Fruit fly (Drosophila melanogaster) whole organism, prepupa: Measurements from ENCODE around the gene CG14968.

Experiments used
- Blimp-1 ChIP-seq: fragments of 200-800 bp; sonication (Bioruptor generic); optimal IDR thresholded peaks from 3 replicates; lab custom pipeline; 2017; ENCODE audit warnings: missing biosample characterization, missing genetic modification characterization, mild to moderate bottlenecking, moderate library complexity, missing genetic modification reagents
- CG10631 ChIP-seq: fragments of 200-800 bp; sonication (Bioruptor generic); optimal IDR thresholded peaks from 2 replicates; lab custom pipeline; 2016; ENCODE audit warnings: missing biosample characterization, missing genetic modification characterization
- CG10669 ChIP-seq: fragments of 200-800 bp; sonication (Bioruptor generic); optimal IDR thresholded peaks from 3 replicates; lab custom pipeline; 2018; ENCODE audit warnings: missing biosample characterization, mild to moderate bottlenecking, missing genetic modification characterization, moderate library complexity
- CG11294 ChIP-seq: fragments of 200-800 bp; sonication (Bioruptor generic); IDR thresholded peaks from 2 replicates; pipeline ENCODE4 v1.3.6; 2022; ENCODE audit warnings: missing biosample characterization, missing genetic modification characterization
- CG11762 ChIP-seq: fragments of 200-800 bp; sonication (Bioruptor generic); optimal IDR thresholded peaks from 3 replicates; lab custom pipeline; 2016; ENCODE audit warnings: missing biosample characterization, missing genetic modification characterization; ENCODE audit not compliant: insufficient read depth
- CG15336 ChIP-seq: fragments of 200-800 bp; sonication (Bioruptor generic); IDR thresholded peaks from 2 replicates; pipeline ENCODE4 v1.3.6; 2022; ENCODE audit warnings: missing biosample characterization, missing genetic modification characterization
- CG31627 ChIP-seq: fragments of 200-800 bp; sonication (Bioruptor generic); optimal IDR thresholded peaks from 3 replicates; lab custom pipeline; 2016; ENCODE audit warnings: missing biosample characterization, missing genetic modification characterization
- CG32006 ChIP-seq: fragments of 200-800 bp; sonication (Bioruptor generic); optimal IDR thresholded peaks from 3 replicates; lab custom pipeline; 2017; ENCODE audit warnings: missing biosample characterization, mild to moderate bottlenecking, missing genetic modification characterization
- CG3919 ChIP-seq: fragments of 200-800 bp; sonication (Bioruptor generic); optimal IDR thresholded peaks from 3 replicates; lab custom pipeline; 2016; ENCODE audit warnings: missing biosample characterization, missing genetic modification characterization
- CG4318 ChIP-seq: fragments of 200-800 bp; sonication (Bioruptor generic); optimal IDR thresholded peaks from 3 replicates; lab custom pipeline; 2017; ENCODE audit warnings: missing biosample characterization, mild to moderate bottlenecking, missing genetic modification characterization
- CG6276 ChIP-seq: fragments of 200-800 bp; sonication (Bioruptor generic); optimal IDR thresholded peaks from 2 replicates; lab custom pipeline; 2017; ENCODE audit warnings: missing biosample characterization, mild to moderate bottlenecking, missing genetic modification characterization
- CG6792 ChIP-seq: fragments of 200-800 bp; sonication (Bioruptor generic); optimal IDR thresholded peaks from 3 replicates; lab custom pipeline; 2016; ENCODE audit warnings: missing biosample characterization, missing genetic modification characterization
- CG6808 ChIP-seq: fragments of 200-800 bp; sonication (Bioruptor generic); optimal IDR thresholded peaks from 3 replicates; lab custom pipeline; 2017; ENCODE audit warnings: missing biosample characterization, missing genetic modification characterization, mild to moderate bottlenecking, moderate library complexity, missing genetic modification reagents
- CG6854 ChIP-seq: fragments of 200-800 bp; sonication (Bioruptor generic); optimal IDR thresholded peaks from 2 replicates; lab custom pipeline; 2017; ENCODE audit warnings: missing biosample characterization, mild to moderate bottlenecking, missing genetic modification characterization
- CG7368 ChIP-seq: fragments of 200-800 bp; sonication (Bioruptor generic); optimal IDR thresholded peaks from 3 replicates; lab custom pipeline; 2016; ENCODE audit warnings: missing biosample characterization, missing genetic modification characterization
- CG8119 ChIP-seq: fragments of 200-800 bp; sonication (Bioruptor generic); IDR thresholded peaks from 3 replicates; pipeline ENCODE4 v1.3.6; 2022; ENCODE audit warnings: missing biosample characterization, missing genetic modification characterization
- CG8319 ChIP-seq: fragments of 200-800 bp; sonication (Bioruptor generic); optimal IDR thresholded peaks from 3 replicates; lab custom pipeline; 2016; ENCODE audit warnings: missing biosample characterization, missing genetic modification characterization
- CG8632 ChIP-seq: fragments of 200-800 bp; sonication (Bioruptor generic); optimal IDR thresholded peaks from 3 replicates; lab custom pipeline; 2016; ENCODE audit warnings: missing biosample characterization, missing genetic modification characterization
- CG9139 ChIP-seq: fragments of 200-800 bp; sonication (Bioruptor generic); optimal IDR thresholded peaks from 3 replicates; lab custom pipeline; 2017; ENCODE audit warnings: missing biosample characterization, mild to moderate bottlenecking, missing genetic modification characterization
- Eip75B ChIP-seq: fragments of 200-800 bp; sonication (Bioruptor generic); optimal IDR thresholded peaks from 3 replicates; lab custom pipeline; 2016; ENCODE audit warnings: missing biosample characterization, missing genetic modification characterization
- Eip78C ChIP-seq: fragments of 200-800 bp; sonication (Bioruptor generic); peaks from one replicate; lab custom pipeline; 2016; ENCODE audit warnings: missing biosample characterization, missing genetic modification characterization
- Eip93F ChIP-seq: fragments of 200-800 bp; sonication (Bioruptor generic); optimal IDR thresholded peaks from 2 replicates; lab custom pipeline; 2016; ENCODE audit warnings: missing biosample characterization, mild to moderate bottlenecking, missing genetic modification characterization
- Ets21C ChIP-seq: fragments of 200-800 bp; sonication (Bioruptor generic); optimal IDR thresholded peaks from 3 replicates; lab custom pipeline; 2016; ENCODE audit warnings: missing biosample characterization, missing genetic modification characterization
- Hr38 ChIP-seq: sonication (Bioruptor generic); optimal IDR thresholded peaks from 2 replicates; lab custom pipeline; 2016; ENCODE audit warnings: missing biosample characterization, missing genetic modification characterization
- Hr39 ChIP-seq: fragments of 200-800 bp; sonication (Bioruptor generic); optimal IDR thresholded peaks from 2 replicates; lab custom pipeline; 2016; ENCODE audit warnings: missing biosample characterization, missing genetic modification characterization
- Lpt ChIP-seq: fragments of 200-800 bp; sonication (Bioruptor generic); optimal IDR thresholded peaks from 3 replicates; lab custom pipeline; 2016; ENCODE audit warnings: missing biosample characterization, missing genetic modification characterization
- Met ChIP-seq: fragments of 200-800 bp; sonication (Bioruptor generic); optimal IDR thresholded peaks from 3 replicates; lab custom pipeline; 2016; ENCODE audit warnings: missing biosample characterization, missing genetic modification characterization
- OdsH ChIP-seq: fragments of 200-800 bp; sonication (Bioruptor generic); optimal IDR thresholded peaks from 3 replicates; lab custom pipeline; 2016; ENCODE audit warnings: missing biosample characterization, missing genetic modification characterization
- Smox ChIP-seq: fragments of 200-800 bp; sonication (Bioruptor generic); optimal IDR thresholded peaks from 3 replicates; lab custom pipeline; 2016; ENCODE audit warnings: missing biosample characterization, missing genetic modification characterization
- Sox102F ChIP-seq: fragments of 200-800 bp; sonication (Bioruptor generic); optimal IDR thresholded peaks from 2 replicates; lab custom pipeline; 2016; ENCODE audit warnings: missing biosample characterization, mild to moderate bottlenecking, missing genetic modification characterization
- Sox15 ChIP-seq: fragments of 200-800 bp; sonication (Bioruptor generic); optimal IDR thresholded peaks from 3 replicates; lab custom pipeline; 2016; ENCODE audit warnings: missing biosample characterization, missing genetic modification characterization
- achi ChIP-seq: fragments of 200-800 bp; sonication (Bioruptor generic); optimal IDR thresholded peaks from 3 replicates; lab custom pipeline; 2016; ENCODE audit warnings: missing biosample characterization, missing genetic modification characterization
- acj6 ChIP-seq: fragments of 200-800 bp; sonication (Bioruptor generic); optimal IDR thresholded peaks from 3 replicates; lab custom pipeline; 2016; ENCODE audit warnings: missing biosample characterization, missing genetic modification characterization
- cyc ChIP-seq: fragments of 200-800 bp; sonication (Bioruptor generic); optimal IDR thresholded peaks from 3 replicates; lab custom pipeline; 2016; ENCODE audit warnings: missing biosample characterization, missing genetic modification characterization
- dac ChIP-seq: fragments of 200-800 bp; sonication (Bioruptor generic); optimal IDR thresholded peaks from 2 replicates; lab custom pipeline; 2017; ENCODE audit warnings: missing biosample characterization, mild to moderate bottlenecking, missing genetic modification characterization
- dsx ChIP-seq: fragments of 200-800 bp; optimal IDR thresholded peaks from 3 replicates; lab custom pipeline; 2019; ENCODE audit warnings: missing biosample characterization, mild to moderate bottlenecking, missing genetic modification characterization, moderate library complexity; ENCODE audit not compliant: poor library complexity, severe bottlenecking
- eg ChIP-seq: fragments of 200-800 bp; sonication (Bioruptor generic); IDR thresholded peaks from 3 replicates; pipeline ENCODE4 v1.3.6; 2022; ENCODE audit warnings: missing biosample characterization, missing genetic modification characterization
- fd85E ChIP-seq: fragments of 200-800 bp; sonication (Bioruptor generic); optimal IDR thresholded peaks from 3 replicates; lab custom pipeline; 2016; ENCODE audit warnings: missing biosample characterization, missing genetic modification characterization
- fkh ChIP-seq: fragments of 200-800 bp; sonication (Bioruptor generic); optimal IDR thresholded peaks from 3 replicates; lab custom pipeline; 2017; ENCODE audit warnings: missing biosample characterization, mild to moderate bottlenecking, missing genetic modification characterization, moderate library complexity
- lz ChIP-seq: fragments of 200-800 bp; sonication (Bioruptor generic); optimal IDR thresholded peaks from 3 replicates; lab custom pipeline; 2016; ENCODE audit warnings: missing biosample characterization, missing genetic modification characterization
- net ChIP-seq: fragments of 200-800 bp; sonication (Bioruptor generic); optimal IDR thresholded peaks from 3 replicates; lab custom pipeline; 2016; ENCODE audit warnings: missing biosample characterization, missing genetic modification characterization
- pdm3 ChIP-seq: fragments of 200-800 bp; sonication (Bioruptor generic); optimal IDR thresholded peaks from 3 replicates; lab custom pipeline; 2016; ENCODE audit warnings: missing biosample characterization, missing genetic modification characterization
- spab ChIP-seq: fragments of 200-800 bp; sonication (Bioruptor generic); optimal IDR thresholded peaks from 2 replicates; lab custom pipeline; 2017; ENCODE audit warnings: missing biosample characterization, mild to moderate bottlenecking, missing genetic modification characterization, missing genetic modification reagents
- ss ChIP-seq, 2 experiments: fragments of 200-800 bp; sonication (Bioruptor generic); optimal IDR thresholded peaks; 2 replicates in 1 of 2; 3 replicates in 1 of 2; lab custom pipeline; 2017 to 2018; ENCODE audit warnings: mild to moderate bottlenecking in 2 of 2, missing biosample characterization in 2 of 2, missing genetic modification characterization in 2 of 2, moderate library complexity in 1 of 2
- svp ChIP-seq: fragments of 200-800 bp; sonication (Bioruptor generic); peaks from one replicate; lab custom pipeline; 2016; ENCODE audit warnings: missing biosample characterization, missing genetic modification characterization
- topi ChIP-seq: fragments of 200-800 bp; sonication (Bioruptor generic); optimal IDR thresholded peaks from 3 replicates; lab custom pipeline; 2016; ENCODE audit warnings: missing biosample characterization, missing genetic modification characterization
- vri ChIP-seq: fragments of 200-800 bp; sonication (Bioruptor generic); optimal IDR thresholded peaks from 3 replicates; lab custom pipeline; 2016; ENCODE audit warnings: missing biosample characterization, mild to moderate bottlenecking, missing genetic modification characterization

The CG14968 gene

DNA sequence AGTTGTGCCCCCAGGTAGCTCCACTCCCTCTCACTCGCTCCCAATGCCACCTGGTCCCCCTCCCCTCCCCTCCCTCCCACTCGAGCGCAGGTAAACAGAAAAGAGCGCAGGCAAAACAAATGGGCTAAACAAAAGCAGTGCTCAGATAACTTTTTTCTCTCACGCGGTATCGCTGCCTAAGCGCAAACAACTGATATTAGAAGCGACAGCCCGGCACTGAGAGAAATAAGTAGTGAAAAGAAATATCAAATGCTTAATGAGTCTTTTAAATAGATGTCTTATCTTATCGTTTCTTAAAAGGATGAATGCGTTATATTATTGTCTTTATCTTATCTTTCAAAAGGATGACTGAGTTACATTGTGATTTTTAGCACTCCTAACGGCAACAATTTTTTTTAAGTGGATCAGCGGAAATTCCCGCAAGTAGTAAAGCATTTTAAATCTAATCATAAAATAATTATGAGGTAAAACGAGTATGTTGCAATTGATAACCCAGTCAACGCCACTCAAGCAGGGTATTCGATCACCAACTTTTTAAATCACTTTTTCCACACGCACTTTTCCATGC is 1.7 kb downstream of the CG14968 start (continued):
- TF ChIP-seq Eip93F (GFP tag; lab: Kevin White, UChicago) (no peak), vri (GFP tag; lab: Kevin White, UChicago) (peak; percentile 66), net (GFP tag; lab: Kevin White, UChicago) (peak; percentile 39), CG31627 (GFP tag; lab: Kevin White, UChicago) (no peak), Ets21C (GFP tag; lab: Kevin White, UChicago) (no peak), Lpt (GFP tag; lab: Kevin White, UChicago) (peak; percentile 61), Met (GFP tag; lab: Kevin White, UChicago) (peak; percentile 32), Eip75B (GFP tag; lab: Kevin White, UChicago) (peak; percentile 19), CG8119 (GFP tag; lab: Robert Waterston, UW) (peak; percentile 80), achi (peak; percentile 42), Smox (GFP tag; lab: Kevin White, UChicago) (peak; percentile 14), CG6276 (GFP tag; lab: Kevin White, UChicago) (peak; percentile 77), CG4318 (GFP tag; lab: Kevin White, UChicago) (peak; percentile 53), Hr38 (GFP tag; lab: Kevin White, UChicago) (no peak), eg (GFP tag; lab: Robert Waterston, UW) (peak; percentile 79; the same call in 2 of the 3 replicates), CG10631 (peak; percentile 29), CG7368 (no peak)

DNA sequence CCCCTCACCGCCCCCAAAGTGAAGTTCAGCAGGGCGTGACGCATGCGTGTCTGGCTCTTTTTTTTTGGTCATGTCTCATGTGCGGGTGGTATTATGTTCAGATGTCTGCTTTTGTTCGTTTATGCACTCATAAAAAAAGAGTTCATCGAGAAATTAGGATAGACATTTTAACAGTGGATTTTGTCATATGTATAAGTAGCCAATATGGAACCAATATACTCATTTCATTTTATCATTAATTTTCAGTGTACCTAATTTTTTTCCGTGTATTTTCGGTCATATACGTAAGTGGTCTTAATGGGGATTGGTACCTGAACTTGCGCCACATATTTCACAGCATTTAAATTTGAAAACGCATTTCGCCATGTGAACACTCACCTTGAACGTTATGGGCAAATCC is 2.6 kb downstream of the CG14968 start:
- TF ChIP-seq cyc (GFP tag; lab: Kevin White, UChicago): peak; percentile 78
- peak; percentile 42 for TF ChIP-seq CG7368
- TF ChIP-seq Hr39 (GFP tag; lab: Kevin White, UChicago): peak; percentile 59
- no peak for TF ChIP-seq CG6854 (GFP tag; lab: Kevin White, UChicago)
- peak; percentile 84 for TF ChIP-seq svp (GFP tag; lab: Kevin White, UChicago)
- no peak for TF ChIP-seq fkh
- TF ChIP-seq OdsH (GFP tag; lab: Kevin White, UChicago): peak; percentile 39
- peak; percentile 77 for TF ChIP-seq topi
- peak; percentile 59 for TF ChIP-seq CG31627 (GFP tag; lab: Kevin White, UChicago)
- peak; percentile 69 for TF ChIP-seq Sox102F (GFP tag; lab: Kevin White, UChicago)
- peak; percentile 37 for TF ChIP-seq achi
- TF ChIP-seq CG6808 (GFP tag; lab: Kevin White, UChicago): no peak
- TF ChIP-seq CG6276 (GFP tag; lab: Kevin White, UChicago): peak; percentile 31
- TF ChIP-seq CG4318 (GFP tag; lab: Kevin White, UChicago): no peak
- peak; percentile 12 for TF ChIP-seq Blimp-1
- peak; percentile 34 for TF ChIP-seq net (GFP tag; lab: Kevin White, UChicago)
- no peak for TF ChIP-seq CG9139
- no peak for TF ChIP-seq CG8319 (GFP tag; lab: Kevin White, UChicago)
- no peak for TF ChIP-seq dsx
- no peak for TF ChIP-seq Eip93F (GFP tag; lab: Kevin White, UChicago)
- TF ChIP-seq vri (GFP tag; lab: Kevin White, UChicago): peak; percentile 32
- no peak for TF ChIP-seq CG10669 (GFP tag; lab: Kevin White, UChicago)
- peak; percentile 67 for TF ChIP-seq lz (GFP tag; lab: Kevin White, UChicago)
- peak; percentile 66 for TF ChIP-seq CG15336 (GFP tag; lab: Robert Waterston, UW)
- TF ChIP-seq CG11762 (GFP tag; lab: Kevin White, UChicago): peak; percentile 14
- peak; percentile 64 for TF ChIP-seq CG3919 (GFP tag; lab: Kevin White, UChicago)
- no peak for TF ChIP-seq fd85E (GFP tag; lab: Kevin White, UChicago)
- no peak for TF ChIP-seq ss (GFP tag; optimal IDR thresholded peaks at IDR 0.05; lab: Kevin White, UChicago)
- TF ChIP-seq Eip78C (GFP tag; lab: Kevin White, UChicago): peak; percentile 69
- no peak for TF ChIP-seq Lpt (GFP tag; lab: Kevin White, UChicago)
- peak; percentile 79 for TF ChIP-seq eg (GFP tag; lab: Robert Waterston, UW)
- TF ChIP-seq CG6792 (GFP tag; lab: Kevin White, UChicago): peak; percentile 57
- peak; percentile 43 for TF ChIP-seq CG32006 (GFP tag; lab: Kevin White, UChicago)
- no peak for TF ChIP-seq CG8632 (GFP tag; lab: Kevin White, UChicago)
- TF ChIP-seq CG11294 (GFP tag; lab: Robert Waterston, UW): no peak
- no peak for TF ChIP-seq spab (GFP tag; lab: Kevin White, UChicago)
- no peak for TF ChIP-seq dac (GFP tag; lab: Kevin White, UChicago)
- TF ChIP-seq CG8119 (GFP tag; lab: Robert Waterston, UW): peak; percentile 72
- no peak for TF ChIP-seq Sox15 (GFP tag; lab: Kevin White, UChicago)
- TF ChIP-seq CG10631: peak; percentile 33
- TF ChIP-seq pdm3 (GFP tag; lab: Kevin White, UChicago): peak; percentile 33
- TF ChIP-seq acj6 (GFP tag; lab: Kevin White, UChicago): peak; percentile 13
- TF ChIP-seq Hr38 (GFP tag; lab: Kevin White, UChicago): no peak
